Fruit fly (Drosophila melanogaster) whole organism: ENCODE measurements around the gene CG6656.

Experiments used
- CG8478 ChIP-seq: fragments of >200 bp; optimal IDR thresholded peaks from 2 replicates; lab custom pipeline; 2018; ENCODE audit warnings: inconsistent platforms
- Dll ChIP-seq: fragments of >200 bp; optimal IDR thresholded peaks from 2 replicates; lab custom pipeline; 2017
- EcR ChIP-seq, 2 experiments: fragments of >200 bp; optimal IDR thresholded peaks; 2 replicates each; lab custom pipeline; 2017; ENCODE audit warnings: missing biosample characterization in 2 of 2, missing genetic modification characterization in 2 of 2, missing genetic modification reagents in 2 of 2
- pan ChIP-seq: fragments of >200 bp; optimal IDR thresholded peaks from 2 replicates; lab custom pipeline; 2017
- psq ChIP-seq: fragments of >200 bp; optimal IDR thresholded peaks from 2 replicates; lab custom pipeline; 2017
- usp ChIP-seq: fragments of >200 bp; optimal IDR thresholded peaks from 2 replicates; lab custom pipeline; 2017; ENCODE audit warnings: missing biosample characterization, missing genetic modification characterization, mixed read lengths

CG6656 gene

DNA sequence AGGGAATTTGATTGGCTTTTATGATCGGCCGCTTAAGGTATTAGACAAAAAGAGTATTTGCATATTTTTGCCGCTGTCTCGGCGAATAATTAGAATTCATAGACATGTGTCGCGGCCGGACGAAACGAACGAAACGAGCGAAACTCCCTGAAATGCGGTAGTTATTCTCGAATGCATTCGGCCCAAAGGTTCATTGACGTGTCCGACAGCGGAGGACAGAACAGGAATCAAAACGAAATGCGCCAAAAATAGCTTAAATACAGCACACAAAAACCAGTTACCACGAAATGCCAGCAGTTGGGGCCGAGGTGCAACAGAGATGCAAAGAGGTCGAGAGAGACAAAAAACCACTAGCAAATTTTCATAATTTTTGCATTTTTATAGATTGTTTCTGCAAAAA, 29.3 kb downstream of the CG6656 start:
- no peak for TF ChIP-seq usp (GFP tag; lab: Kevin White, UChicago)
- TF ChIP-seq EcR (GFP tag; optimal IDR thresholded peaks at IDR 0.05; lab: Kevin White, UChicago): peak; percentile 34 to 77

DNA sequence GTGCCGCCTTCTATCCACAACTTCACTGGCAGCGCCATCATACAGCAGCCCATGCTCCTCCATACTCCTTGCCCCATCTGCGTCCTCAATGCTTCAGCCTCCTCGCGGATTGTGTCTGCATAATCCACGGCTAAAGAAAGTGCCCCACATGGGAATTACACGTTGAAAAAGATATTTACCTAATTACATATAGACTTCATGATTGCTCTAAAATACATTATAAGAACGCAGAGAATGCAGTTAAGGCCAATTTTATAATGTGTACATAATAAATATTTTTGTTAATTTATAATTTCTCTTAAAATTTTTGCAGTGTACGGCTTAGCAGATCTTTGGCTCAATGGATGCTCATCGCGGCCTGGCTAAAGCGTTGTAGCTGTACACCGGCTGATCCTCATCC, 30.5 kb downstream of the CG6656 start:
- no peak for TF ChIP-seq psq (lab: Kevin White, UChicago)
- no peak for TF ChIP-seq usp (GFP tag; lab: Kevin White, UChicago)
- TF ChIP-seq CG8478 (lab: Kevin White, UChicago): no peak
- TF ChIP-seq pan (lab: Kevin White, UChicago): no peak
- no peak for TF ChIP-seq EcR (GFP tag; optimal IDR thresholded peaks at IDR 0.05; lab: Kevin White, UChicago)
- no peak for TF ChIP-seq Dll (lab: Kevin White, UChicago)

DNA sequence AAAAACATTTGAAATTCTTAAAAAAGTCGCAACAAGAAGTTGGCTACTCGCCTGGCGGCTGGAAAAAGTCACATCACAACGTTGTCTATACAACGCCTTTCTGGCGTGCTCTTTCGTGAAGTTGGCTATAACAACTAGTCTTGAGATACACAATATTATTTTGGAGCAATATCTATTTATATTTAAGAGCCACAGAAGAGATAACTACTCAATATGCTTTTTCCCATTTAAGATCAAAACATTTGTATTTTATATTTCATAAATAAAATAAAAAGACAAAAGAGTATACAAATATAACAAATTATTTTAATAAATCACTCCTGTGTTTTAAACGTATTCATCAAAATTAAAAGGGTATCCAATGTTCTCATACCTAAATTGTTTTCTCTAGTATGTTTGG, 31.8 kb downstream of the CG6656 start:
- TF ChIP-seq CG8478 (lab: Kevin White, UChicago): no peak
- no peak for TF ChIP-seq Dll (lab: Kevin White, UChicago)
- TF ChIP-seq usp (GFP tag; lab: Kevin White, UChicago): no peak
- TF ChIP-seq pan (lab: Kevin White, UChicago): no peak
- no peak for TF ChIP-seq psq (lab: Kevin White, UChicago)
- no peak for TF ChIP-seq EcR (GFP tag; optimal IDR thresholded peaks at IDR 0.05; lab: Kevin White, UChicago)

DNA sequence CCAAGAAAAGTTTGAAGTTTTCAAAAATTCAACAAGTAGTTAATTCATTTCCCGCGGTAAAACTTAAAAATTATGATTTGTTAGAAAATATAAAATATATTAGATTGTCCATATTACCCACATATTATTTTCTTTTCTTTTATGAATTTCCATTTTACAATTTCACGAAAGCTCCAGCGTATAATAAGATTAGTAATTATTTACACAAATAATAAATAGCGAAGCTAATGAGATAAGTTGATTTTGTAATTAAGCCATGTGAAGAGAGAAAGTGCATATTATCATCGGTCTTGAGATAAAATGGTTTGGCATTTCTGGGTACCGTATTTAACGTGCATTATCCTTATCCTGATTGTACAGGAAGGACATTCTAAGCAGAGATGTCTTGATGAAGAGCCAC, 36.4 kb downstream of the CG6656 start, which contains the start of gene Qsox3:
TSS of gene Qsox3 (plus strand) at position 301 of the 400 bp plus-strand sequence.
- TF ChIP-seq usp (GFP tag; lab: Kevin White, UChicago): no peak

DNA sequence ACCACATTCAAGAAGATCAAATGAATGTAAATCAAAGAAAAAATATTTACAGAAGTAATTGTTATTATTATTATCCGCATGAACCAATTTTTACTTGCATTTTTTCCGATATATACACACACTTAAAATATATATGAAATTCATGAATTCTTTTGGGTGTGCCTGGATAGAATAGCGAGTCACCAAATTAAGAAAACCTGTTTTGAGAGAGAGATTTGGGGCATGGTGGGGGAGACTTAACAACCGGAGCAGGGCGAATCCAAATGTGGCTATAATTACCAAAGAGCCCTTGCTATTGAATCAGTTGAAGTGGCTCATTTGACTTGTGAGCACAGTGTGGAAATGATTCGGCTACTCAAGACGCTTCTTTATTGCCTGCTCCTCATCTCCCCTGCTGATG, 38.4 kb downstream of the CG6656 start, which contains the start of gene Qsox2:
TSS of gene Qsox2 (plus strand) at position 301 of the 400 bp plus-strand sequence.
- TF ChIP-seq usp (GFP tag; lab: Kevin White, UChicago) (no peak), EcR (GFP tag; optimal IDR thresholded peaks at IDR 0.05; lab: Kevin White, UChicago) (no peak), pan (lab: Kevin White, UChicago) (no peak), CG8478 (lab: Kevin White, UChicago) (no peak), Dll (lab: Kevin White, UChicago) (no peak), psq (lab: Kevin White, UChicago) (no peak)

DNA sequence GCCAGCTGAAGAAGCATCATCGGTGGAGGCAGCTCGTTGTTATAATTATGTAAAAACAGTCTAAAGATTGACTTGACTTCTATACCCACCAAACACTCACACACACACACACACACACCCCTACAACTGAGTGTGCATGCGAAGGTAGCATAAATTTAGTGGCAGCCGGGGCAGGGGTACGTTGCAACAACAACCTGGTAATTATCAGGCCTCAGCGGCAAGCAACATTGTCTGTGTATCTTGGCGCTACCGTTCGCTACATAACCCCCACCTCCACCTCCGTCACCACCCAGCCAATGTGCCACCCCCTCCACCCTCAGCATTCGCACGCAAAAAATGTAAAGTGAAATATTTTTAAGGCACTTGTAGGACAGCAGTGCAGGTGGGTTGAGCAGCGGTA, 41.9 kb downstream of the CG6656 start:
- TF ChIP-seq CG8478 (lab: Kevin White, UChicago) (no peak), psq (lab: Kevin White, UChicago) (no peak), pan (lab: Kevin White, UChicago) (no peak), usp (GFP tag; lab: Kevin White, UChicago) (no peak), Dll (lab: Kevin White, UChicago) (no peak), EcR (GFP tag; optimal IDR thresholded peaks at IDR 0.05; lab: Kevin White, UChicago) (no peak)

DNA sequence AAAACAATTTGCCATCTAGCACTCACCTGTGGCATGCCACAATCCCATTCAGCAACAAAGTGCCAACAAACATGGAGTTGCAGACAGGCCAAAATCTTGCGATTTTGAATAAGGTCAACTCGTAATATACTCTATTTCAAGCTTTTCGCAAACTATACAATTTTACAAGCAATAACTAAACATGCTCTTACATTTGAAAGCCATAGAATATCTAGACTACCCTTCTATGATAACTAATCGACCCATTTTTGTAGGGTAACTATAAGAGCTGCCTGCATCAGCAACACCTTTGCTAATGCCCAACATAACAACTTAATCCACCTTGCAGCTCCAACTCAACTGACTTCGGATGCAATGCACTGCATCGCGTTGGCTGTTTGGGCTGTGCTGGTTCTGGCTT, 45.4 kb downstream of the CG6656 start:
- TF ChIP-seq EcR (GFP tag; optimal IDR thresholded peaks at IDR 0.05; lab: Kevin White, UChicago) (no peak), pan (lab: Kevin White, UChicago) (no peak), Dll (lab: Kevin White, UChicago) (no peak), CG8478 (lab: Kevin White, UChicago) (no peak), usp (GFP tag; lab: Kevin White, UChicago) (no peak), psq (lab: Kevin White, UChicago) (no peak)

DNA sequence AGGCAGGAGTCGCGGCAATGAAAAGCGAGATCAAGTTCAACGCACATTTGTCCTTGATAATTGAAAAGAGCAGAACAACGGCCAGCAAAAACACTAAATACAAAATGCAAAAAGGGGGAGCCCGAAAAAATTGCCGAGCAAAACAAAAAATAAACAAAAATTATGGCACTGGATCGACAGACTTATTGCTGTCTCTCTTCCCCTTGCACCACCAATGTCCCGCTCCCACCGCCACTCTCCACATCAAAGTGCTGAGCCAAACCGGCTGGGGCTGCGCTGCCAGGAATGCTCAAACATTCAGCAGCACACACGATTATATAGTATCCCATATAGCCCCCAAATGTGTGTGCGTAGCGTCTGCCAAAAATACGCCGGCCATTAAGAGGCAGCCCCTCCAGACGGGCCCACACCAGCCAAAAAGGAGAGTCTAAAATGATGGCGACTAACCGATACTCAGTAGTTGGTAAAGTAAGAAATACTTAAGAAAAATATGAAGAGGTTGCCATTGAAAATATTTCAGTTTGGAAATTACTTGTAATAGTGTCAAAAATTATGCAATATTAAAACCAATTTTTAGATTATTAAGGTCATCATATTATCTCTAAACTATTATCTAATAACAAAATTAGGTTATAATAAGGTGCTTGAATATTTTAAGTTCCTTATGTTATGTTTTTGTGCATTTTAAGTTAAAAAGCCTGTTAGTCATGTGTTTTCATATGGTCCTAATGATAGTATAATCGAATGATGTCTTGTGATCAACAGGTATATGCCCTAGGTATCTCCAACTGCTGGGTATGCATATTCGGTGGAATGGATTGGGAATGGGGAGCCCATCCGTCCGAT, 46.5 kb downstream of the CG6656 start:
- TF ChIP-seq psq (lab: Kevin White, UChicago) (no peak), EcR (GFP tag; optimal IDR thresholded peaks at IDR 0.05; lab: Kevin White, UChicago) (peak in 1 of 2 experiments; percentile 12), pan (lab: Kevin White, UChicago) (peak; percentile 91), usp (GFP tag; lab: Kevin White, UChicago) (no peak)

DNA sequence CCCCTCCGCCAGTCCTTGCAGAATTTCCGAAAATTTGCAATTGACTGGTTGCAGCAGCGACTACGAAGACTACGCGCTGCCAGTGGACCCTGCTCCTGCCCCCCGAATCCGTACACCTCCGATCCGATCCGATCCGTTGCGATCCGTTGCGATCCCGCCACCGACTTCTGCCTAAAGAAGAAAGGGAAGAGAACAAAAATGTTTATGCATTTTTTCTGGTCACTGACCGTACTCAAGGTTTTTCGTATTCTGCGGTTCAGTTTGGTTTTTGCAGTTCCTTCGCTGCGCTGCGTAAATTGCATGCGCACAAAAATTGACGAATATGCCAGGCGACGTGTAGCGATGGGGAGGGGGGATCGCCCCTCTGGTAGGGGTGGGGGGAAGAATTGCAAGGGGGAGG, 47.2 kb downstream of the CG6656 start:
- TF ChIP-seq usp (GFP tag; lab: Kevin White, UChicago) (no peak), psq (lab: Kevin White, UChicago) (no peak), EcR (GFP tag; optimal IDR thresholded peaks at IDR 0.05; lab: Kevin White, UChicago) (peak in 1 of 2 experiments; percentile 50)

DNA sequence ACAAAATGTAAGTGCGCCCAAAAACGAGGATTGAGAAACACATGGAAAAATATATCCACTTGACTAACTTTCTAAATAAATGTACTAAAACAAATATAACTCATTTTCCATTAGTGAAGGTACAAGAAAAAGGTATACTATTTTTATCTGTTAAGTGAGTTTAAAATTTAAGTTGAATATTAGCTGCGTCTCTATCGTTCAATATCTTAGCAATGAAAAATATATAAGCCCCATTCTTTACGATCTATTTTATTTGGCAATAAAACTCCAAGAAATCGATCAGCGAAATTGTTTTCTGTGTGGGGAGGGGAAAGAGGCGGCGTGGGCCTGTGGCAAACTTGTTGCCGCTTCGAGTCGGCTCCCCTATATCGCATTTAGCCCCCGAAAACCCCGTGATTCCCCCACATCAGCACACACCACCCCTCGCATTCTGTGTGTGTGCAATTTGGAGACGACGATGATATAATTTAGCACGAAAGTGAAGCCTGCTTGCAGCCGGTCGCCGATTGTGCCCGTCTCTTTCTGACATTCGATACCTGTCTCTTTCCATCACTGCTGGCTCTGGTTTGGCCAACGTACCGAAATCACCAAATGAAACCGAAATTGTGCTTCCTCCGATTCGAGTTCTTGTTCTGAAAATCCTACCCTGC, 47.7 kb downstream of the CG6656 start:
- TF ChIP-seq pan (lab: Kevin White, UChicago): no peak
- TF ChIP-seq CG8478 (lab: Kevin White, UChicago): no peak
- peak in 1 of 2 experiments; percentile 29 for TF ChIP-seq EcR (GFP tag; optimal IDR thresholded peaks at IDR 0.05; lab: Kevin White, UChicago)
- TF ChIP-seq Dll (lab: Kevin White, UChicago): peak; percentile 45
- no peak for TF ChIP-seq usp (GFP tag; lab: Kevin White, UChicago)
- TF ChIP-seq psq (lab: Kevin White, UChicago): no peak

DNA sequence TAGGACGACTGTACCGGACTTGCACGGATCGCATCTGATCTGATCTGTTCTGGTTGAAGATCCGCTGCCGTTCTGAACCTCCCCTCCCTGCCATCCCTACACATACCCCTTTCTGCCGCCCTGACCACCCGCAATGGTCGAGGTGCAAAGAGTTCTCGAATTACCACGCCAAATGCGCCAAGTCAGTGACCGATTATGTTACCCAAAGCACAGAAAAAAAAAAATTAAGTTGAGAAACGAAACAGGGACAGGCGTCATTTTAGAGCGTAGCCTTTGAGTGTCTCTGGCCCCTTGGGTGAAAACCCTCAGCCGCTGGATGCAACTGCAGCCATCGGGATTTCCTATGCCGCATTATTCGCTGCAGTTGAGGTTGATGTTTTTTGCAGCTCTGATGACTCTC, 48.6 kb downstream of the CG6656 start:
- no peak for TF ChIP-seq Dll (lab: Kevin White, UChicago)
- TF ChIP-seq EcR (GFP tag; optimal IDR thresholded peaks at IDR 0.05; lab: Kevin White, UChicago): peak in 1 of 2 experiments; percentile 57
